Fruit fly (Drosophila melanogaster) whole organism, embryonic: ENCODE data around the gene CG31077.

ENCODE experiments used
- Ada2b ChIP-seq: fragments of 200-800 bp; sonication (Bioruptor generic); IDR thresholded peaks from 2 replicates; pipeline ENCODE4 v1.3.6; 2022; ENCODE audit warnings: missing biosample characterization, missing genetic modification characterization
- B-H2 ChIP-seq: fragments of 200-800 bp; sonication (Bioruptor generic); optimal IDR thresholded peaks from 2 replicates; lab custom pipeline; 2018; ENCODE audit warnings: missing biosample characterization, mild to moderate bottlenecking, missing genetic modification characterization
- CG10274 ChIP-seq: fragments of 200-800 bp; sonication (Bioruptor generic); optimal IDR thresholded peaks from 3 replicates; lab custom pipeline; 2017; ENCODE audit warnings: missing biosample characterization, mild to moderate bottlenecking, missing genetic modification characterization
- CG10431 ChIP-seq: fragments of 200-800 bp; sonication (Bioruptor generic); optimal IDR thresholded peaks from 3 replicates; lab custom pipeline; 2018; ENCODE audit warnings: missing biosample characterization, mild to moderate bottlenecking, missing genetic modification characterization
- CG10543 ChIP-seq: fragments of 200-800 bp; sonication (Bioruptor generic); optimal IDR thresholded peaks from 3 replicates; lab custom pipeline; 2017; ENCODE audit warnings: missing biosample characterization, mild to moderate bottlenecking, missing genetic modification characterization, moderate library complexity
- CG11085 ChIP-seq: fragments of 200-800 bp; sonication (Bioruptor generic); IDR thresholded peaks from 2 replicates; pipeline ENCODE4 v1.3.6; 2022; ENCODE audit warnings: missing biosample characterization, missing genetic modification characterization
- CG11560 ChIP-seq: fragments of 200-800 bp; sonication (Bioruptor generic); IDR thresholded peaks from 3 replicates; pipeline ENCODE4 v1.3.6; 2022; ENCODE audit warnings: missing biosample characterization, missing genetic modification characterization
- CG14050 ChIP-seq: fragments of 200-800 bp; sonication (Bioruptor generic); IDR thresholded peaks from 3 replicates; pipeline ENCODE4 v1.3.6; 2022; ENCODE audit warnings: missing biosample characterization, missing genetic modification characterization
- CG14667 ChIP-seq: fragments of 200-800 bp; sonication (Bioruptor generic); IDR thresholded peaks from 2 replicates; pipeline ENCODE4 v1.3.6; 2022; ENCODE audit warnings: missing biosample characterization, missing genetic modification characterization
- CG15073 ChIP-seq: fragments of 200-800 bp; sonication (Bioruptor generic); optimal IDR thresholded peaks from 2 replicates; lab custom pipeline; 2016; ENCODE audit warnings: missing biosample characterization, missing genetic modification characterization
- CG1529 ChIP-seq: fragments of 200-800 bp; sonication (Bioruptor generic); optimal IDR thresholded peaks from 3 replicates; lab custom pipeline; 2018; ENCODE audit warnings: missing biosample characterization, missing genetic modification characterization
- CG15601 ChIP-seq: fragments of 200-800 bp; sonication (Bioruptor generic); optimal IDR thresholded peaks from 3 replicates; lab custom pipeline; 2019; ENCODE audit warnings: missing biosample characterization, mild to moderate bottlenecking, missing genetic modification characterization, moderate library complexity
- CG1602 ChIP-seq: fragments of 200-800 bp; sonication (Bioruptor generic); optimal IDR thresholded peaks from 3 replicates; lab custom pipeline; 2016; ENCODE audit warnings: missing biosample characterization, missing genetic modification characterization
- CG18011 ChIP-seq: fragments of 200-800 bp; sonication (Bioruptor generic); optimal IDR thresholded peaks from 2 replicates; lab custom pipeline; 2017; ENCODE audit warnings: missing biosample characterization, missing genetic modification characterization, mild to moderate bottlenecking, moderate library complexity, missing genotype
- CG18599 ChIP-seq: fragments of 200-800 bp; sonication (Bioruptor generic); optimal IDR thresholded peaks from 3 replicates; lab custom pipeline; 2017; ENCODE audit warnings: missing biosample characterization, missing genetic modification characterization, mild to moderate bottlenecking, moderate library complexity, missing genetic modification reagents
- CG2120 ChIP-seq: fragments of 200-800 bp; sonication (Bioruptor generic); optimal IDR thresholded peaks from 3 replicates; lab custom pipeline; 2016; ENCODE audit warnings: missing biosample characterization, missing genetic modification characterization
- CG2129 ChIP-seq: fragments of 200-800 bp; sonication (Bioruptor generic); IDR thresholded peaks from 2 replicates; pipeline ENCODE4 v1.3.6; 2022; ENCODE audit warnings: missing biosample characterization, missing genetic modification characterization; ENCODE audit not compliant: partially characterized antibody
- CG30020 ChIP-seq: fragments of 200-800 bp; optimal IDR thresholded peaks from 2 replicates; lab custom pipeline; 2019; ENCODE audit warnings: missing biosample characterization, mild to moderate bottlenecking, missing genetic modification characterization, moderate library complexity
- CG3163 ChIP-seq: fragments of 200-800 bp; sonication (Bioruptor generic); optimal IDR thresholded peaks from 3 replicates; lab custom pipeline; 2016; ENCODE audit warnings: missing biosample characterization, missing genetic modification characterization
- CG32767 ChIP-seq: fragments of 200-800 bp; sonication (Bioruptor generic); IDR thresholded peaks from 2 replicates; pipeline ENCODE4 v1.3.6; 2022; ENCODE audit warnings: missing biosample characterization, missing genetic modification characterization
- CG3281 ChIP-seq: fragments of 200-800 bp; sonication (Bioruptor generic); optimal IDR thresholded peaks from 3 replicates; lab custom pipeline; 2017; ENCODE audit warnings: missing biosample characterization, mild to moderate bottlenecking, missing genetic modification characterization
- CG33213 ChIP-seq: fragments of 200-800 bp; sonication (Bioruptor generic); optimal IDR thresholded peaks from 3 replicates; lab custom pipeline; 2016; ENCODE audit warnings: missing biosample characterization, missing genetic modification characterization
- CG5245 ChIP-seq: fragments of 200-800 bp; sonication (Bioruptor generic); optimal IDR thresholded peaks from 3 replicates; lab custom pipeline; 2016; ENCODE audit warnings: missing biosample characterization, missing genetic modification characterization
- CG6272 ChIP-seq: fragments of 200-800 bp; sonication (Bioruptor generic); IDR thresholded peaks from 2 replicates; pipeline ENCODE4 v1.3.6; 2022; ENCODE audit warnings: missing biosample characterization, missing genetic modification characterization
- CG7357 ChIP-seq: fragments of 200-800 bp; sonication (Bioruptor generic); IDR thresholded peaks from 3 replicates; pipeline ENCODE4 v1.3.6; 2022; ENCODE audit warnings: missing biosample characterization, missing genetic modification characterization
- CG7963 ChIP-seq: fragments of 200-800 bp; sonication (Bioruptor generic); IDR thresholded peaks from 3 replicates; pipeline ENCODE4 v1.3.6; 2022; ENCODE audit warnings: missing biosample characterization, missing genetic modification characterization; ENCODE audit not compliant: partially characterized antibody
- CG8478 ChIP-seq: fragments of >200 bp; optimal IDR thresholded peaks from 2 replicates; lab custom pipeline; 2018
- Chrac-16 ChIP-seq: fragments of 200-800 bp; sonication (Bioruptor generic); optimal IDR thresholded peaks from 3 replicates; lab custom pipeline; 2016; ENCODE audit warnings: missing biosample characterization, missing genetic modification characterization
- D19A ChIP-seq: fragments of 200-800 bp; optimal IDR thresholded peaks from 3 replicates; lab custom pipeline; 2019; ENCODE audit warnings: missing biosample characterization, mild to moderate bottlenecking, missing genetic modification characterization, moderate library complexity
- Dbx ChIP-seq: fragments of 200-800 bp; sonication (Bioruptor generic); IDR thresholded peaks from 3 replicates; pipeline ENCODE4 v1.3.6; 2022; ENCODE audit warnings: missing biosample characterization, missing genetic modification characterization
- Dfd ChIP-seq, 2 experiments: fragments of >200 bp; optimal IDR thresholded peaks; 2 replicates each; lab custom pipeline; 2017; ENCODE audit warnings: missing biosample characterization in 2 of 2, missing genetic modification characterization in 2 of 2
- Hr78 ChIP-seq, 2 experiments: fragments of 200-800 bp in 1 of 2; fragments of >200 bp in 1 of 2; sonication (Bioruptor generic) in 1 of 2; optimal IDR thresholded peaks; 2 replicates each; lab custom pipeline; 2017 to 2019; ENCODE audit warnings: missing biosample characterization in 2 of 2, missing genetic modification characterization in 2 of 2, mild to moderate bottlenecking in 1 of 2, moderate library complexity in 1 of 2
- Hsf ChIP-seq: fragments of 200-800 bp; sonication (Bioruptor generic); optimal IDR thresholded peaks from 3 replicates; lab custom pipeline; 2016; ENCODE audit warnings: missing biosample characterization, missing genetic modification characterization
- Max ChIP-seq: fragments of 200-800 bp; sonication (Bioruptor generic); optimal IDR thresholded peaks from 2 replicates; lab custom pipeline; 2016; ENCODE audit warnings: missing biosample characterization, mild to moderate bottlenecking, missing genetic modification characterization
- Oli ChIP-seq: fragments of 200-800 bp; sonication (Bioruptor generic); optimal IDR thresholded peaks from 2 replicates; lab custom pipeline; 2018; ENCODE audit warnings: missing biosample characterization, mild to moderate bottlenecking, missing genetic modification characterization, moderate library complexity
- ab ChIP-seq: fragments of 200-800 bp; sonication (Bioruptor generic); optimal IDR thresholded peaks from 2 replicates; lab custom pipeline; 2016; ENCODE audit warnings: missing biosample characterization, missing genetic modification characterization
- bbx ChIP-seq: fragments of 200-800 bp; sonication (Bioruptor generic); IDR thresholded peaks from 2 replicates; pipeline ENCODE4 v1.3.6; 2022; ENCODE audit warnings: missing biosample characterization, missing genetic modification characterization; ENCODE audit not compliant: partially characterized antibody
- bcd ChIP-seq: fragments of 200-800 bp; sonication (Bioruptor generic); optimal IDR thresholded peaks from 2 replicates; lab custom pipeline; 2017; ENCODE audit warnings: missing biosample characterization, mild to moderate bottlenecking, missing genetic modification characterization
- btn ChIP-seq: fragments of 200-800 bp; sonication (Bioruptor generic); optimal IDR thresholded peaks from 2 replicates; lab custom pipeline; 2016; ENCODE audit warnings: missing biosample characterization, missing genetic modification characterization
- chif ChIP-seq, 2 experiments: fragments of 200-800 bp; sonication (Bioruptor generic); optimal IDR thresholded peaks; 3 replicates each; lab custom pipeline; 2016; ENCODE audit warnings: missing biosample characterization in 2 of 2, missing genetic modification characterization in 2 of 2
- dysf ChIP-seq: fragments of 200-800 bp; sonication (Bioruptor generic); IDR thresholded peaks from 3 replicates; pipeline ENCODE4 v1.3.6; 2022; ENCODE audit warnings: missing biosample characterization, missing genetic modification characterization
- emc ChIP-seq: fragments of 200-800 bp; sonication (Bioruptor generic); optimal IDR thresholded peaks from 2 replicates; lab custom pipeline; 2016; ENCODE audit warnings: missing biosample characterization, missing genetic modification characterization
- fd3F ChIP-seq: fragments of 200-800 bp; sonication (Bioruptor generic); optimal IDR thresholded peaks from 2 replicates; lab custom pipeline; 2018; ENCODE audit warnings: missing biosample characterization, mild to moderate bottlenecking, missing genetic modification characterization, moderate library complexity
- grn ChIP-seq: fragments of 200-800 bp; sonication (Bioruptor generic); optimal IDR thresholded peaks from 3 replicates; lab custom pipeline; 2017; ENCODE audit warnings: missing biosample characterization, missing genetic modification characterization
- ham ChIP-seq: fragments of 200-800 bp; sonication (Bioruptor generic); IDR thresholded peaks from 2 replicates; pipeline ENCODE4 v1.3.6; 2022; ENCODE audit warnings: missing biosample characterization, missing genetic modification characterization
- mam ChIP-seq: fragments of 200-800 bp; sonication (Bioruptor generic); optimal IDR thresholded peaks from 3 replicates; lab custom pipeline; 2016; ENCODE audit warnings: missing biosample characterization, missing genetic modification characterization
- sc ChIP-seq, 3 experiments: fragments of >200 bp in 2 of 3; fragments of 200-800 bp in 1 of 3; sonication (Bioruptor generic) in 1 of 3; optimal IDR thresholded peaks; 2 replicates in 2 of 3; 3 replicates in 1 of 3; lab custom pipeline; 2017; ENCODE audit warnings: mild to moderate bottlenecking in 1 of 3, missing biosample characterization in 1 of 3, missing genetic modification characterization in 1 of 3, missing genetic modification reagents in 1 of 3
- tap ChIP-seq: fragments of 200-800 bp; optimal IDR thresholded peaks from 3 replicates; lab custom pipeline; 2019; ENCODE audit warnings: missing biosample characterization, mild to moderate bottlenecking, missing genetic modification characterization, moderate library complexity
- tx ChIP-seq: fragments of 200-800 bp; sonication (Bioruptor generic); optimal IDR thresholded peaks from 2 replicates; lab custom pipeline; 2016; ENCODE audit warnings: missing biosample characterization, missing genetic modification characterization
- zfh2 ChIP-seq: fragments of 200-800 bp; sonication (Bioruptor generic); optimal IDR thresholded peaks from 2 replicates; lab custom pipeline; 2016; ENCODE audit warnings: missing biosample characterization, missing genetic modification characterization

Gene CG31077

DNA sequence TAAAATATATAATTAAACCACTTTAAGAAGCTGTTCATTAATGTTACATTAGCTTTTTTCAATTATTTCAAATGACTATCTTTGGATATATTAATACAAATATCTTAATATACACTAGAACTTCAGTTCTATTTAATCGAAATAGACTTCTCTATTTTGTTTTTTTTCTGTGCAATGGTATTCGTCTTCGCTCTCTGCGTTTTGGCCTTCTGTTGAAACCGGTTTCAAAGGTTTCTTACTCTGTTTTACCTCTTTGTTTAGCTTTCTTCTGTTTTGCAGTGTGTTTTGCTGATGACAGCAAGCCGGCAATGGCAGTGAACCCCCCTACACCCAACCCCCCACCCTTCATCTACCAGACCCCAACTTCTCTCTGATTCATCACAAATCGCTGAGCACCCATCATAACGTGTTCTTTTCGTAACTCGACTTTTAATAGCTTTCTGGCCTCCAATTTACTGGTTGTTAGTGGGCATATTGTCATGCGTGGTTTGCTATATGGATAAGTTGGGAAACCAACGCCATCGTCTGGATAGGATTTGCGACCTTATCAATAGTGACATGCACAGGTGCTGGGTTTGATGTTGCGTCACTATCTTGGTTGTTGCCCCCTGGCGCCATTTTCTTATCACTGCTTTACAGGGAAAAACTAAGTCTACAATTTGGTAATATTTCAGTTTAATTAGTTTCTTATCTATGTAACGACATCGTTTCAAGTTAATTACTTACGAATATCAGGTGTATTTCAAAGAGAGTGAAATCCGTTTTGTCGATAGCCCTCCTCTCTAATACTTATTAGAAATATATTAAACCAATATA, 30.5 kb upstream of the CG31077 start (continued):
- TF ChIP-seq Oli (tag; lab: Kevin White, UChicago) (peak; percentile 37), CG11560 (no peak), CG30020 (no peak), CG3163 (GFP tag; lab: Kevin White, UChicago) (no peak), CG10274 (GFP tag; lab: Kevin White, UChicago) (no peak), Ada2b (GFP tag; lab: Robert Waterston, UW) (no peak), ab (GFP tag; lab: Kevin White, UChicago) (no peak), sc (optimal IDR thresholded peaks at IDR 0.05; lab: Kevin White, UChicago) (no peak), sc (GFP tag; optimal IDR thresholded peaks at IDR 0.05; lab: Kevin White, UChicago) (no peak), Dbx (GFP tag; lab: Robert Waterston, UW) (no peak), bcd (no peak), CG15601 (tag; lab: Kevin White, UChicago) (no peak), CG11085 (no peak), CG3281 (GFP tag; lab: Kevin White, UChicago) (no peak), tx (GFP tag; lab: Kevin White, UChicago) (no peak), CG6272 (no peak), bbx (no peak), CG14667 (GFP tag; lab: Robert Waterston, UW) (no peak), mam (GFP tag; lab: Kevin White, UChicago) (no peak), CG8478 (no peak), emc (GFP tag; lab: Kevin White, UChicago) (no peak), CG7357 (GFP tag; lab: Robert Waterston, UW) (no peak), btn (GFP tag; lab: Kevin White, UChicago) (no peak), D19A (tag; lab: Kevin White, UChicago) (peak; percentile 36), CG2120 (GFP tag; lab: Kevin White, UChicago) (peak; percentile 10), Dfd (GFP tag; optimal IDR thresholded peaks at IDR 0.05; lab: Kevin White, UChicago) (no peak), Hsf (GFP tag; lab: Kevin White, UChicago) (no peak), zfh2 (GFP tag; lab: Kevin White, UChicago) (no peak), CG32767 (GFP tag; lab: Robert Waterston, UW) (no peak), Max (no peak), fd3F (no peak), Chrac-16 (GFP tag; lab: Kevin White, UChicago) (no peak), CG10431 (GFP tag; lab: Kevin White, UChicago) (peak; percentile 10), CG33213 (GFP tag; lab: Kevin White, UChicago) (no peak), CG10543 (GFP tag; lab: Kevin White, UChicago) (no peak), CG7963 (no peak), Hr78 (GFP tag; optimal IDR thresholded peaks at IDR 0.05; lab: Kevin White, UChicago) (peak in 1 of 2 experiments; percentile 15), chif (GFP tag; optimal IDR thresholded peaks at IDR 0.05; lab: Kevin White, UChicago) (no peak), grn (GFP tag; lab: Kevin White, UChicago) (peak; percentile 53), CG5245 (GFP tag; lab: Kevin White, UChicago) (no peak), CG1602 (GFP tag; lab: Kevin White, UChicago) (no peak), tap (no peak), CG18599 (no peak), CG15073 (no peak), B-H2 (GFP tag; lab: Kevin White, UChicago) (no peak), CG1529 (GFP tag; lab: Kevin White, UChicago) (no peak), CG2129 (GFP tag; lab: Robert Waterston, UW) (no peak), dysf (no peak), CG14050 (GFP tag; lab: Robert Waterston, UW) (no peak), CG18011 (GFP tag; lab: Kevin White, UChicago) (no peak), ham (GFP tag; lab: Robert Waterston, UW) (no peak)
